Worm (Caenorhabditis elegans) whole organism, early embryonic: ENCODE data around the gene str-83.

ENCODE experiments used
- B0310.2 ChIP-seq: sonication (generic microtip); optimal IDR thresholded peaks from 2 replicates; lab custom pipeline; 2016; ENCODE audit warnings: mild to moderate bottlenecking, missing genetic modification characterization, missing compliant biosample characterization
- F13C5.2 ChIP-seq: sonication (generic microtip); optimal IDR thresholded peaks from 2 replicates; lab custom pipeline; 2017; ENCODE audit warnings: mild to moderate bottlenecking, missing genetic modification characterization, inconsistent platforms, missing compliant biosample characterization
- aly-1 ChIP-seq: sonication (generic microtip); optimal IDR thresholded peaks from 2 replicates; lab custom pipeline; 2016; ENCODE audit warnings: missing genetic modification characterization, missing compliant biosample characterization
- ama-1 ChIP-seq: fragments of 150-350 bp; optimal IDR thresholded peaks from 2 replicates; lab custom pipeline; 2014
- ceh-13 ChIP-seq: fragments of 200-800 bp; sonication (Bioruptor generic); optimal IDR thresholded peaks from 2 replicates; lab custom pipeline; 2018; ENCODE audit warnings: mild to moderate bottlenecking, missing genetic modification characterization, missing compliant biosample characterization
- ceh-36 ChIP-seq: sonication (generic microtip); optimal IDR thresholded peaks from 2 replicates; lab custom pipeline; 2016; ENCODE audit warnings: missing genetic modification characterization, inconsistent platforms, missing compliant biosample characterization
- ets-7 ChIP-seq: sonication (generic microtip); optimal IDR thresholded peaks from 2 replicates; lab custom pipeline; 2016; ENCODE audit warnings: missing genotype, missing genetic modification characterization, missing compliant biosample characterization
- flt-1 ChIP-seq: fragments of 200-800 bp; sonication (Bioruptor generic); IDR thresholded peaks from 2 replicates; pipeline ENCODE4 v1.3.6; 2022; ENCODE audit warnings: missing genetic modification characterization, missing compliant biosample characterization
- hmbx-1 ChIP-seq: sonication (generic microtip); optimal IDR thresholded peaks from 2 replicates; lab custom pipeline; 2016; ENCODE audit warnings: mild to moderate bottlenecking, missing genetic modification characterization, missing compliant biosample characterization
- hmg-4 ChIP-seq: fragments of 200-800 bp; sonication (Bioruptor generic); optimal IDR thresholded peaks from 2 replicates; lab custom pipeline; 2018; ENCODE audit warnings: mild to moderate bottlenecking, missing genetic modification characterization, missing compliant biosample characterization
- hnd-1 ChIP-seq: sonication (generic microtip); optimal IDR thresholded peaks from 2 replicates; lab custom pipeline; 2016; ENCODE audit warnings: missing genetic modification characterization, missing compliant biosample characterization
- pes-1 ChIP-seq: fragments of 200-800 bp; sonication (Bioruptor generic); IDR thresholded peaks from 2 replicates; pipeline ENCODE4 v1.3.6; 2022; ENCODE audit warnings: missing genetic modification reagents, missing genetic modification characterization, missing compliant biosample characterization
- scrt-1 ChIP-seq: fragments of 200-800 bp; sonication (Bioruptor generic); IDR thresholded peaks from 2 replicates; pipeline ENCODE4 v1.3.6; 2022; ENCODE audit warnings: missing genetic modification characterization, missing compliant biosample characterization
- sea-1 ChIP-seq: fragments of 200-800 bp; sonication (Bioruptor generic); conservative IDR thresholded peaks from 2 replicates; pipeline ENCODE4 v1.3.6; 2022; ENCODE audit warnings: missing genetic modification characterization, missing compliant biosample characterization
- tbx-11 ChIP-seq: fragments of 200-800 bp; sonication (Bioruptor generic); IDR thresholded peaks from 2 replicates; pipeline ENCODE4 v1.3.6; 2022; ENCODE audit warnings: missing genetic modification characterization, missing compliant biosample characterization
- tbx-37 ChIP-seq: fragments of 200-800 bp; sonication (Bioruptor generic); conservative IDR thresholded peaks from 2 replicates; pipeline ENCODE4 v1.3.6; 2022; ENCODE audit warnings: missing genetic modification reagents, missing genetic modification characterization, missing compliant biosample characterization
- tra-4 ChIP-seq: sonication (generic microtip); optimal IDR thresholded peaks from 2 replicates; lab custom pipeline; 2017; ENCODE audit warnings: missing genetic modification characterization, missing compliant biosample characterization

The str-83 gene

DNA sequence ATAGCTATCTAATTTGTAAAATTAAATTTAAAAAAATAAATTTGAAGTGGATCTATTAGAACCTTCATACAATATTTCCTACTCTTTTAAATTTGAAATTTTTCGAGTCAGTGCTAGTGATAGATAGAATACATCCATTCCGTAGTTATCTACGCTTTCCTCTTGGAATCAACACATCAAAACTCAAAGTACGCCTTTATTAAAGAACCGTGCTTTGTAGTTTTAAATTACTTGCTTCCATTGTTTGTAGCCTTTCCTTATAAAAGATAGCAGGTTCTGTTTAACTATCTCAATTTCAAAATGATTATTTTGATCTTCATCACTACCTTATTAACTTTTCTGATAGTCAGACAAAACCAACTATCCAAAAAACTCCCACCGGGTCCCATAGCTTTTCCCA is 32.0 kb upstream of the str-83 start, which contains the start of gene cyp-35B3:
cyp-35B3 (plus strand) TSS at position 301 of the 400 bp plus-strand sequence.
- TF ChIP-seq scrt-1 (no peak), aly-1 (no peak), hnd-1 (tag; lab: Kevin White, UChicago) (no peak), hmg-4 (no peak), tbx-37 (no peak), ceh-13 (GFP tag; lab: Kevin White, UChicago) (no peak), ets-7 (tag; lab: Kevin White, UChicago) (no peak), B0310.2 (tag; lab: Kevin White, UChicago) (no peak), ceh-36 (tag; lab: Kevin White, UChicago) (no peak), F13C5.2 (no peak), pes-1 (GFP tag; lab: Robert Waterston, UW) (no peak), sea-1 (GFP tag; lab: Robert Waterston, UW) (no peak), flt-1 (GFP tag; lab: Robert Waterston, UW) (no peak), ama-1 (lab: Kevin White, UChicago) (no peak)

DNA sequence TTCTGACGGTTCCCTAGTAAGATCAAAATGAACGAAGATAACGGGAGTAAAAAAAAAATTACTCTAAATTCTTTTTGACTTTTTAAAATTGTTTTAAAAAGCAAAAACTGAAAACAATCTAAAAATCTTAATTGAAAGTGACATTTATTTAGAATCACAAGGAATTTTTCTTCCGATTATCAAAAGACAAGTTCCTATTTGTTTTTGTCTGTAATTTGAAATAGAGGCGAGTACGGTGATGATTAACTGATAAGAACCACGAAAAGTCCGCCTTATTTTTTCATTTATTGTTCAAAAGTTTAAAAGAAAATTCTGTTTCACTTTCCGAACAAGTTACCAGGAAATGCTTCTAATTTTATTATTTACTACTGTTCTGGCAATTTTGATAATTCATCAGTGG is 27.3 kb upstream of the str-83 start, which contains the start of gene dach-1:
dach-1 (plus strand) TSS at position 301 of the 400 bp plus-strand sequence.
- no peak for TF ChIP-seq ets-7 (tag; lab: Kevin White, UChicago)
- TF ChIP-seq B0310.2 (tag; lab: Kevin White, UChicago), result no peak
- TF ChIP-seq ama-1 (lab: Kevin White, UChicago), result no peak
- no peak for TF ChIP-seq tbx-37
- TF ChIP-seq pes-1 (GFP tag; lab: Robert Waterston, UW), result no peak
- no peak for TF ChIP-seq hmg-4
- TF ChIP-seq hmbx-1 (tag; lab: Kevin White, UChicago), result no peak

DNA sequence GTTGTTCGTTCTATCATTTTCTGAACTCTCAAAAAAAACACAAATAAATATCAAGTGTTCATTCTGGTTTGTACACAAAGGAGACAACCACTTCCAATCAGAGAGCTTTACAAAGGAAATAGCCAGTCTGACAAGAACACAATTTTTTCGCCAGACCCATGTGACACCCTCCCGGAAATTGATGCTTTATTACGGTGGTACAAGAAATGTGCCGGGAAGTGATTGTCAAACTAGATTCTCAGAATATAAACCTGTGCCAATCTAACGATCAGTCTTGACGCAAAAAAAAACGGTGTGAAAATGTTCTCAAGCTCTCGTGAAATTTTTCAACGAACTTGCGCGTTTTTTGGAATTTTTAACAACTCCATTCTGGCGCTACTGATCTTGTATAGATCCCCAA is 23.3 kb upstream of the str-83 start, which contains the start of gene str-247:
str-247 (plus strand) TSS at position 301 of the 400 bp plus-strand sequence.
- TF ChIP-seq ama-1 (lab: Kevin White, UChicago), result no peak
- no peak for TF ChIP-seq tbx-37
- TF ChIP-seq hnd-1 (tag; lab: Kevin White, UChicago), result no peak

ce11 chrV:3957608-3958007 is 19.5 kb upstream of the str-83 start, which contains the start of gene cyp-34A5:
Gene cyp-34A5, minus strand, starts transcription at chrV:3957708.
- no peak for TF ChIP-seq aly-1

DNA sequence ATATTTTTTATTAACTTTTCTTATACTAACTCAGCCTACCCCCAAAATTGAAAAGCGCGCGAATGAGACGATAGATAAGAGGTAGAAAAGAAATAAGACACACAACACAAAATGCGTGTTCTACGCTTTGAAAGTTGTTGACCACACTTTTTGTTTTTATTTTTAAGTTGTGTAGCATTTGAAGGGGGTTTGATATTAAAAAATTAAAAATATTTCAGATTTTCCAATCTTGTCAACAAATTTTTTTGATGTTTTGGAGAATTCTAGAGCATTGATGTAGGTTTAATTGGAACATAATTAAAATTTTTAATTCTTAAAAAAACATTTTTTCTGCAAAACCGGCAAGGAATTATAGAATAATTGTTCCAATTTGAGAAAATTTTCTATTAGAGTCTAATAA is 15.8 kb upstream of the str-83 start, which contains the start of gene cyp-34A6:
cyp-34A6 (minus strand) TSS at position 101 of the 400 bp plus-strand sequence.
- TF ChIP-seq aly-1 (no peak), F13C5.2 (no peak), flt-1 (GFP tag; lab: Robert Waterston, UW) (no peak), ceh-36 (tag; lab: Kevin White, UChicago) (no peak), tbx-11 (no peak), hmg-4 (no peak), pes-1 (GFP tag; lab: Robert Waterston, UW) (no peak)

- no peak for TF ChIP-seq scrt-1
- no peak for TF ChIP-seq ceh-13 (GFP tag; lab: Kevin White, UChicago)
- no peak for TF ChIP-seq ets-7 (tag; lab: Kevin White, UChicago)
- no peak for TF ChIP-seq tra-4 (tag; lab: Kevin White, UChicago)
- no peak for TF ChIP-seq hnd-1 (tag; lab: Kevin White, UChicago)
- TF ChIP-seq tbx-37, result no peak
- no peak for TF ChIP-seq B0310.2 (tag; lab: Kevin White, UChicago)
- TF ChIP-seq hmbx-1 (tag; lab: Kevin White, UChicago), result no peak
- TF ChIP-seq hmg-4, result no peak
- no peak for TF ChIP-seq ama-1 (lab: Kevin White, UChicago)
- no peak for TF ChIP-seq tbx-11
- TF ChIP-seq ceh-36 (tag; lab: Kevin White, UChicago), result no peak
- TF ChIP-seq sea-1 (GFP tag; lab: Robert Waterston, UW), result no peak
- TF ChIP-seq flt-1 (GFP tag; lab: Robert Waterston, UW), result no peak
Measured at ce11 chrV:3963715-3964114, 13.3 kb upstream of the str-83 start, which contains the start of gene cyp-34A7. Gene cyp-34A7, minus strand, starts transcription at chrV:3963815.

ce11 chrV:3967762-3968161 is 9.3 kb upstream of the str-83 start, which contains the start of gene cyp-34A8:
Gene cyp-34A8, minus strand, starts transcription at chrV:3967823.
- no peak for TF ChIP-seq sea-1 (GFP tag; lab: Robert Waterston, UW)
- no peak for TF ChIP-seq tbx-37
- TF ChIP-seq tra-4 (tag; lab: Kevin White, UChicago), result no peak

- TF ChIP-seq ets-7 (tag; lab: Kevin White, UChicago), result no peak
Measured at ce11 chrV:3968929-3969328, 8.1 kb upstream of the str-83 start.

- TF ChIP-seq ama-1 (lab: Kevin White, UChicago) (no peak), flt-1 (GFP tag; lab: Robert Waterston, UW) (no peak), hmg-4 (no peak), tbx-11 (no peak), hmbx-1 (tag; lab: Kevin White, UChicago) (no peak), scrt-1 (no peak), ceh-36 (tag; lab: Kevin White, UChicago) (no peak), aly-1 (no peak), pes-1 (GFP tag; lab: Robert Waterston, UW) (no peak), B0310.2 (tag; lab: Kevin White, UChicago) (no peak)
Measured at ce11 chrV:3969664-3970063, 7.4 kb upstream of the str-83 start.
